Fruit fly (Drosophila melanogaster): ENCODE results near the gene CG11537.

Gene CG11537

dm6 chr3L:3134064-3134545, 9.2 kb downstream of the CG11537 start (continued):
- peak; percentile 22; the same call in 1 of the 2 replicates for TF ChIP-seq sob (GFP tag; IDR thresholded peaks at IDR 0.05)
- no peak; the same call in 1 of the 2 replicates for TF ChIP-seq chm (GFP tag; IDR thresholded peaks at IDR 0.05)
- TF ChIP-seq pnt (GFP tag; optimal IDR thresholded peaks at IDR 0.05) = no peak
- TF ChIP-seq BtbVII (GFP tag; optimal IDR thresholded peaks at IDR 0.05) = peak; percentile 55
- TF ChIP-seq lmd (GFP tag; IDR thresholded peaks at IDR 0.05) = no peak
- peak; percentile 93 for TF ChIP-seq D19B (GFP tag; optimal IDR thresholded peaks at IDR 0.05)
- TF ChIP-seq Deaf1 (tag; optimal IDR thresholded peaks at IDR 0.05) = peak; percentile 59
- no peak for TF ChIP-seq fru (optimal IDR thresholded peaks at IDR 0.05)
- TF ChIP-seq cwo (GFP tag; optimal IDR thresholded peaks at IDR 0.05) = peak; percentile 20
- no peak for TF ChIP-seq pan (optimal IDR thresholded peaks at IDR 0.05)
- TF ChIP-seq pan (GFP tag; optimal IDR thresholded peaks at IDR 0.05 in 1 of 2, IDR thresholded peaks at IDR 0.05 in 1 of 2) = peak in 1 of 2 experiments; percentile 14
- no peak for TF ChIP-seq CG14667 (GFP tag; IDR thresholded peaks at IDR 0.05)
- TF ChIP-seq CG3281 (GFP tag; optimal IDR thresholded peaks at IDR 0.05) = peak; percentile 32
- peak; percentile 70; the same call in 1 of the 4 replicates for TF ChIP-seq chinmo (GFP tag; IDR thresholded peaks at IDR 0.05; ENCODE audit: partially characterized antibody)
- no peak for TF ChIP-seq CG8290 (GFP tag; optimal IDR thresholded peaks at IDR 0.05)
- peak in 1 of 2 experiments; percentile 29 for TF ChIP-seq CG8290 (tag; optimal IDR thresholded peaks at IDR 0.05)
- 0 out of 2 replicates have a peak, but pooled peaks have one; percentile 25 for TF ChIP-seq vvl (GFP tag; IDR thresholded peaks at IDR 0.05)
- TF ChIP-seq CG6813 (GFP tag; optimal IDR thresholded peaks at IDR 0.05) = peak; percentile 46

dm6 chr3L:3127544-3127943, 15.7 kb downstream of the CG11537 start, which contains the start of gene promL:
Gene promL, minus strand, starts transcription at chr3L:3127724.
- peak; percentile 15; the same call in 1 of the 2 replicates for TF ChIP-seq wdn (GFP tag; IDR thresholded peaks at IDR 0.05)
- TF ChIP-seq Bdp1 (GFP tag; optimal IDR thresholded peaks at IDR 0.05) = peak; percentile 57
- peak; percentile 5; the same call in 1 of the 2 replicates for TF ChIP-seq Xrp1 (GFP tag; IDR thresholded peaks at IDR 0.05)
- no peak for TF ChIP-seq rib (GFP tag; IDR thresholded peaks at IDR 0.05)
- peak; percentile 93 for TF ChIP-seq Hmr (GFP tag; optimal IDR thresholded peaks at IDR 0.05)
- no peak; the same call in 1 of the 2 replicates for TF ChIP-seq CG4360 (GFP tag; IDR thresholded peaks at IDR 0.05)
- no peak for TF ChIP-seq CG9876 (GFP tag; optimal IDR thresholded peaks at IDR 0.05)
- no peak for TF ChIP-seq CG2889 (GFP tag; IDR thresholded peaks at IDR 0.05)
- TF ChIP-seq Trl (optimal IDR thresholded peaks at IDR 0.05) = no peak
- peak; percentile 77 for TF ChIP-seq Trl (GFP tag; optimal IDR thresholded peaks at IDR 0.05)
- TF ChIP-seq CG5180 (GFP tag; optimal IDR thresholded peaks at IDR 0.05) = peak; percentile 27
- no peak for TF ChIP-seq CG14667 (GFP tag; IDR thresholded peaks at IDR 0.05)
- TF ChIP-seq Nf-YA (GFP tag; IDR thresholded peaks at IDR 0.05) = no peak
- TF ChIP-seq kni (GFP tag; optimal IDR thresholded peaks at IDR 0.05) = peak; percentile 83
- TF ChIP-seq shn (GFP tag; optimal IDR thresholded peaks at IDR 0.05) = peak; percentile 8
- TF ChIP-seq CG15696 (tag; optimal IDR thresholded peaks at IDR 0.05) = peak; percentile 27
- no peak for TF ChIP-seq jigr1 (GFP tag; IDR thresholded peaks at IDR 0.05)
- TF ChIP-seq Ets97D (GFP tag; optimal IDR thresholded peaks at IDR 0.05) = peak; percentile 98
- TF ChIP-seq CG4328 (GFP tag; optimal IDR thresholded peaks at IDR 0.05) = peak; percentile 49
- peak; percentile 16 for TF ChIP-seq Hey (tag; optimal IDR thresholded peaks at IDR 0.05)
- TF ChIP-seq Scr (GFP tag; IDR thresholded peaks at IDR 0.05; ENCODE audit: partially characterized antibody) = peak; percentile 17; the same call in 1 of the 2 replicates
- peak; percentile 26; the same call in 1 of the 3 replicates for TF ChIP-seq knrl (GFP tag; IDR thresholded peaks at IDR 0.05; ENCODE audit: partially characterized antibody)
- TF ChIP-seq H15 (GFP tag; IDR thresholded peaks at IDR 0.05) = no peak
- peak; percentile 95 for TF ChIP-seq Med (GFP tag)
- no peak for TF ChIP-seq Dip3 (GFP tag; optimal IDR thresholded peaks at IDR 0.05)
- TF ChIP-seq Fer2 (tag; optimal IDR thresholded peaks at IDR 0.05) = peak; percentile 50
- peak; percentile 10 for TF ChIP-seq fd3F (GFP tag; optimal IDR thresholded peaks at IDR 0.05)
- TF ChIP-seq CG10565 (GFP tag; optimal IDR thresholded peaks at IDR 0.05) = no peak
- peak; percentile 75 for TF ChIP-seq CG14710 (tag; optimal IDR thresholded peaks at IDR 0.05)
- TF ChIP-seq HmgZ (tag; optimal IDR thresholded peaks at IDR 0.05) = peak; percentile 80
- peak; percentile 66 for TF ChIP-seq ems (GFP tag; optimal IDR thresholded peaks at IDR 0.05)
- TF ChIP-seq CG14050 (GFP tag; IDR thresholded peaks at IDR 0.05) = no peak
- TF ChIP-seq Six4 (GFP tag; optimal IDR thresholded peaks at IDR 0.05) = no peak
- peak; percentile 65 for TF ChIP-seq scrt (GFP tag; optimal IDR thresholded peaks at IDR 0.05)

All from whole organism, embryonic.